Worm (Caenorhabditis elegans) whole organism, L1 larva: ENCODE data around the gene M04B2.2.

Experiments
- lin-39 ChIP-seq: fragments of 150-350 bp; optimal IDR thresholded peaks from 2 replicates; lab custom pipeline; 2014; ENCODE audit warnings: missing biosample characterization, missing genetic modification reagents, missing genetic modification characterization
- sptf-1 ChIP-seq: fragments of 150-350 bp; optimal IDR thresholded peaks from 2 replicates; lab custom pipeline; 2014; ENCODE audit warnings: missing biosample characterization, missing genetic modification characterization

DNA sequence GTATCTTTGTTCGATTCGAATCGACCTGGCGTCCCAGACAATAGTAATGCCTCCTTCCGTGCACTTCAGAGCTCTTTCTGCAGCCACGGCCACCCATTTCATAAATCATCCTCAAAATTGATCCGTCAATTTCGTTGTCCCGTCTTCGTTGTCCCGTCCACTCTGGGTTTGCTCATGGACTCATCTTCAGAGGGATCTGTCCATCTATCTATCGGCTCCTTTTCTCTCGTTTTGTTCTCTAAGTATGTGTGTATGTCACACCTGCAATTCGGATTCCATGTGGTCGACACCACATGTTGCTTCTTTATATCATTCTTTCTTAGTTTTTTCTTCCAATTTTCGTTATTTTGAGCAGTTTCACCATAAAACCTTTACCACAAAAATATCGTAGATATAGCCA is 44.7 kb downstream of the M04B2.2 start:
- TF ChIP-seq sptf-1 (tag; lab: Kevin White, UChicago) = no peak
- TF ChIP-seq lin-39 (tag; lab: Kevin White, UChicago) = no peak
